Worm (Caenorhabditis elegans) whole organism, young adult: ENCODE results near the gene srlf-24.

Experiments
- B0019.2 ChIP-seq: fragments of 200-800 bp; sonication (Bioruptor generic); conservative IDR thresholded peaks from 2 replicates; pipeline ENCODE4 v1.3.6; 2022; ENCODE audit warnings: missing genetic modification reagents, missing genetic modification characterization, missing compliant biosample characterization
- F10E7.11 ChIP-seq: sonication (generic microtip); optimal IDR thresholded peaks from 2 replicates; lab custom pipeline; 2017; ENCODE audit warnings: mild to moderate bottlenecking, missing genetic modification characterization, moderate library complexity, missing compliant biosample characterization
- F23B12.7 ChIP-seq: sonication (generic microtip); optimal IDR thresholded peaks from 2 replicates; lab custom pipeline; 2017; ENCODE audit warnings: missing genetic modification characterization, mild to moderate bottlenecking, missing compliant biosample characterization, antibody characterized with exemption, moderate library complexity; ENCODE audit not compliant: insufficient read depth
- F33H1.4 ChIP-seq: fragments of 200-800 bp; sonication (Bioruptor generic); IDR thresholded peaks from 2 replicates; pipeline ENCODE4 v1.3.6; 2022; ENCODE audit warnings: missing genetic modification reagents, missing genetic modification characterization, missing compliant biosample characterization
- K11D2.4 ChIP-seq: fragments of 200-800 bp; sonication (Bioruptor generic); IDR thresholded peaks from 2 replicates; pipeline ENCODE4 v1.3.6; 2022; ENCODE audit warnings: missing genetic modification reagents, missing genetic modification characterization, missing compliant biosample characterization
- Y53G8AR.9 ChIP-seq: fragments of 200-800 bp; sonication (Bioruptor generic); conservative IDR thresholded peaks from 2 replicates; pipeline ENCODE4 v1.3.6; 2022; ENCODE audit warnings: missing genetic modification reagents, missing genetic modification characterization, missing compliant biosample characterization
- akir-1 ChIP-seq: fragments of 200-800 bp; sonication (Bioruptor generic); optimal IDR thresholded peaks from 2 replicates; lab custom pipeline; 2018; ENCODE audit warnings: mild to moderate bottlenecking, missing genetic modification characterization, moderate library complexity, missing compliant biosample characterization
- ama-1 ChIP-seq, 3 experiments: fragments of 150-350 bp in 1 of 3; sonication (generic microtip) in 2 of 3; optimal IDR thresholded peaks; 2 replicates each; lab custom pipeline; 2014 to 2018; ENCODE audit warnings: missing biosample characterization in 2 of 3, missing genetic modification characterization in 2 of 3, missing genetic modification reagents in 2 of 3
- atf-7 ChIP-seq: sonication (generic microtip); optimal IDR thresholded peaks from 2 replicates; lab custom pipeline; 2017; ENCODE audit warnings: mild to moderate bottlenecking, missing genetic modification characterization, missing compliant biosample characterization
- athp-1 ChIP-seq: sonication (generic microtip); optimal IDR thresholded peaks from 2 replicates; lab custom pipeline; 2017; ENCODE audit warnings: mild to moderate bottlenecking, missing genetic modification characterization, missing compliant biosample characterization
- attf-3 ChIP-seq: fragments of 200-800 bp; sonication (Bioruptor generic); conservative IDR thresholded peaks from 2 replicates; pipeline ENCODE4 v1.3.6; 2022; ENCODE audit warnings: missing genetic modification reagents, missing genetic modification characterization, missing compliant biosample characterization
- cebp-1 ChIP-seq, 2 experiments: fragments of 200-800 bp in 1 of 2; sonication (Bioruptor generic) in 1 of 2; sonication (generic microtip) in 1 of 2; IDR thresholded peaks in 1 of 2; optimal IDR thresholded peaks in 1 of 2; 2 replicates each; pipeline versions ENCODE4 v1.3.6 to Lab custom; 2017 to 2022; ENCODE audit warnings: missing compliant biosample characterization in 2 of 2, missing genetic modification characterization in 2 of 2, mild to moderate bottlenecking in 1 of 2, missing genetic modification reagents in 1 of 2, moderate library complexity in 1 of 2
- ceh-91 ChIP-seq: fragments of 200-800 bp; sonication (Bioruptor generic); IDR thresholded peaks from 2 replicates; pipeline ENCODE4 v1.3.6; 2022; ENCODE audit warnings: missing genetic modification reagents, missing genetic modification characterization, missing compliant biosample characterization
- die-1 ChIP-seq: sonication (generic microtip); optimal IDR thresholded peaks from 2 replicates; lab custom pipeline; 2016; ENCODE audit warnings: missing genotype, mild to moderate bottlenecking, missing genetic modification characterization, missing compliant biosample characterization
- dpff-1 ChIP-seq: sonication (generic microtip); optimal IDR thresholded peaks from 2 replicates; lab custom pipeline; 2017; ENCODE audit warnings: mild to moderate bottlenecking, missing genetic modification characterization, missing compliant biosample characterization
- ekl-4 ChIP-seq: fragments of 200-800 bp; sonication (Bioruptor generic); IDR thresholded peaks from 2 replicates; pipeline ENCODE4 v1.3.6; 2022; ENCODE audit warnings: missing genetic modification reagents, missing genetic modification characterization, missing compliant biosample characterization
- hlh-26 ChIP-seq: fragments of 200-800 bp; sonication (Bioruptor generic); conservative IDR thresholded peaks from 2 replicates; pipeline ENCODE4 v1.3.6; 2022; ENCODE audit warnings: missing genetic modification reagents, missing genetic modification characterization, missing compliant biosample characterization
- hmg-1.2 ChIP-seq: fragments of 200-800 bp; sonication (Bioruptor generic); IDR thresholded peaks from 2 replicates; pipeline ENCODE4 v1.3.6; 2022; ENCODE audit warnings: missing genetic modification reagents, missing genetic modification characterization, missing compliant biosample characterization
- hmg-20 ChIP-seq: fragments of 200-800 bp; sonication (Bioruptor generic); IDR thresholded peaks from 2 replicates; pipeline ENCODE4 v1.3.6; 2022; ENCODE audit warnings: missing genetic modification reagents, missing genetic modification characterization, missing compliant biosample characterization
- let-607 ChIP-seq, 2 experiments: fragments of 200-800 bp in 1 of 2; sonication (Bioruptor generic) in 1 of 2; sonication (generic microtip) in 1 of 2; optimal IDR thresholded peaks; 2 replicates each; lab custom pipeline; 2016 to 2018; ENCODE audit warnings: mild to moderate bottlenecking in 2 of 2, missing compliant biosample characterization in 2 of 2, missing genetic modification characterization in 2 of 2, moderate library complexity in 2 of 2, missing genotype in 1 of 2
- lin-35 ChIP-seq, 3 experiments: fragments of 150-350 bp in 2 of 3; sonication (generic microtip) in 1 of 3; optimal IDR thresholded peaks; 2 replicates each; lab custom pipeline; 2014 to 2018; ENCODE audit warnings: missing biosample characterization in 3 of 3, missing genetic modification characterization in 3 of 3, missing genetic modification reagents in 3 of 3
- lin-40 ChIP-seq: sonication (generic microtip); optimal IDR thresholded peaks from 2 replicates; lab custom pipeline; 2016; ENCODE audit warnings: missing genetic modification characterization, mild to moderate bottlenecking, missing compliant biosample characterization, missing genotype, missing genetic modification reagents
- lin-54 ChIP-seq: fragments of 200-800 bp; sonication (Bioruptor generic); optimal IDR thresholded peaks from 2 replicates; lab custom pipeline; 2018; ENCODE audit warnings: mild to moderate bottlenecking, missing genetic modification characterization, missing compliant biosample characterization
- lsl-1 ChIP-seq: fragments of 200-800 bp; sonication (Bioruptor generic); optimal IDR thresholded peaks from 2 replicates; lab custom pipeline; 2018; ENCODE audit warnings: mild to moderate bottlenecking, missing genetic modification characterization, moderate library complexity, missing compliant biosample characterization
- madf-10 ChIP-seq: sonication (generic microtip); optimal IDR thresholded peaks from 2 replicates; lab custom pipeline; 2016; ENCODE audit warnings: mild to moderate bottlenecking, missing genetic modification characterization, missing compliant biosample characterization
- madf-6 ChIP-seq: fragments of 200-800 bp; sonication (Bioruptor generic); IDR thresholded peaks from 2 replicates; pipeline ENCODE4 v1.3.6; 2022; ENCODE audit warnings: missing genetic modification reagents, missing genetic modification characterization, missing compliant biosample characterization
- mel-28 ChIP-seq: sonication (generic microtip); optimal IDR thresholded peaks from 2 replicates; lab custom pipeline; 2016; ENCODE audit warnings: borderline replicate concordance, mild to moderate bottlenecking, missing genetic modification characterization, missing compliant biosample characterization
- nfyb-1 ChIP-seq: fragments of 200-800 bp; sonication (Bioruptor generic); IDR thresholded peaks from 2 replicates; pipeline ENCODE4 v1.3.6; 2022; ENCODE audit warnings: missing genetic modification reagents, missing genetic modification characterization, missing compliant biosample characterization
- nhr-120 ChIP-seq: fragments of 200-800 bp; sonication (Bioruptor generic); IDR thresholded peaks from 2 replicates; pipeline ENCODE4 v1.3.6; 2022; ENCODE audit warnings: missing genetic modification characterization, missing compliant biosample characterization
- nhr-179 ChIP-seq: sonication (generic microtip); optimal IDR thresholded peaks from 2 replicates; lab custom pipeline; 2016; ENCODE audit warnings: mild to moderate bottlenecking, missing genetic modification characterization, missing compliant biosample characterization
- nhr-80 ChIP-seq: sonication (generic microtip); optimal IDR thresholded peaks from 2 replicates; lab custom pipeline; 2016; ENCODE audit warnings: missing genetic modification characterization, missing compliant biosample characterization
- nhr-90 ChIP-seq: sonication (generic microtip); optimal IDR thresholded peaks from 2 replicates; lab custom pipeline; 2016; ENCODE audit warnings: missing genotype, mild to moderate bottlenecking, missing genetic modification characterization, missing compliant biosample characterization
- pbrm-1 ChIP-seq: fragments of 200-800 bp; sonication (Bioruptor generic); IDR thresholded peaks from 2 replicates; pipeline ENCODE4 v1.3.6; 2022; ENCODE audit warnings: missing genetic modification reagents, missing genetic modification characterization, missing compliant biosample characterization
- pha-4 ChIP-seq: fragments of 150-350 bp; sonication (generic microtip); optimal IDR thresholded peaks from 2 replicates; lab custom pipeline; 2014; ENCODE audit warnings: missing biosample characterization, missing genetic modification reagents, missing genetic modification characterization
- rcor-1 ChIP-seq: fragments of 200-800 bp; sonication (Bioruptor generic); IDR thresholded peaks from 2 replicates; pipeline ENCODE4 v1.3.6; 2022; ENCODE audit warnings: missing genetic modification reagents, missing genetic modification characterization, missing compliant biosample characterization
- sea-2 ChIP-seq: fragments of 200-800 bp; sonication (Bioruptor generic); IDR thresholded peaks from 2 replicates; pipeline ENCODE4 v1.3.6; 2022; ENCODE audit warnings: missing genetic modification characterization, missing compliant biosample characterization
- snpc-1.1 ChIP-seq: sonication (generic microtip); optimal IDR thresholded peaks from 2 replicates; lab custom pipeline; 2017; ENCODE audit warnings: missing genetic modification characterization, mild to moderate bottlenecking, missing compliant biosample characterization, antibody characterized with exemption, moderate library complexity, missing genotype, missing genetic modification reagents; ENCODE audit not compliant: insufficient read depth
- sptf-2 ChIP-seq: fragments of 200-800 bp; sonication (Bioruptor generic); optimal IDR thresholded peaks from 2 replicates; lab custom pipeline; 2018; ENCODE audit warnings: mild to moderate bottlenecking, missing genetic modification characterization, missing compliant biosample characterization
- tbp1 ChIP-seq: fragments of 200-800 bp; sonication (Bioruptor generic); optimal IDR thresholded peaks from 2 replicates; lab custom pipeline; 2018; ENCODE audit warnings: mild to moderate bottlenecking, missing genetic modification characterization, missing compliant biosample characterization
- unc-62 ChIP-seq: fragments of 150-350 bp; optimal IDR thresholded peaks from 2 replicates; lab custom pipeline; 2014; ENCODE audit warnings: missing biosample characterization, missing genetic modification reagents, missing genetic modification characterization
- ztf-22 ChIP-seq: fragments of 200-800 bp; sonication (Bioruptor generic); optimal IDR thresholded peaks from 2 replicates; lab custom pipeline; 2018; ENCODE audit warnings: mild to moderate bottlenecking, missing genetic modification characterization, moderate library complexity, missing compliant biosample characterization
- ztf-28 ChIP-seq: fragments of 200-800 bp; sonication (Bioruptor generic); IDR thresholded peaks from 2 replicates; pipeline ENCODE4 v1.3.6; 2022; ENCODE audit warnings: missing genetic modification reagents, missing genetic modification characterization, missing compliant biosample characterization

Gene srlf-24

ce11 chrIV:11112641-11113040 is 7.0 kb upstream of the srlf-24 start, which contains the start of gene clc-9 (continued):
- TF ChIP-seq madf-6 (GFP tag; lab: Robert Waterston, UW) (no peak), lin-54 (no peak), ceh-91 (no peak), snpc-1.1 (tag; lab: Kevin White, UChicago) (no peak)

DNA sequence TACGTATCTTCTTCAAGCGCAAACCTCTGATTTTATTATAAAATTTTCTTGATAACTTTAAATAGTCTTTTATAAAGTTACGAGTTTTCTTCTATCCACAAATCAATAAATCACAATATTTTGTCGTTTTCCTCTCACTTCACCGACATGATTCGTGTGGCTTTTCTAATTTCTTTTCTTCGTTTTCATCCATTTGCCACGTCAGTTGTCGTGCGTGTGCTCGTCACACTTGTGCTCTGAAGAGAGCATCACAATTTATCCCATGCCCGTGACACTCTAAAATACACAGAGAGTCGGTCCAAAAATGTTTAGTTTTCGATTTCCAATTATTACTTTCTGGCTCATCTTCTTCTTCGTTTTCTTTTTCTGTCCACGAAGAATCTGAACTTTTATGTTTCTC is 6.3 kb upstream of the srlf-24 start:
- no peak for TF ChIP-seq mel-28
- TF ChIP-seq madf-10 (tag; lab: Kevin White, UChicago), result no peak
- TF ChIP-seq hlh-26 (GFP tag; lab: Robert Waterston, UW), result no peak
- TF ChIP-seq lin-54, result no peak
- no peak for TF ChIP-seq ztf-22 (GFP tag; lab: Kevin White, UChicago)
- no peak for TF ChIP-seq dpff-1 (tag; lab: Kevin White, UChicago)
- no peak for TF ChIP-seq B0019.2 (GFP tag; lab: Robert Waterston, UW)
- TF ChIP-seq nfyb-1 (GFP tag; lab: Robert Waterston, UW), result no peak
- TF ChIP-seq akir-1 (GFP tag; lab: Kevin White, UChicago), result no peak
- TF ChIP-seq ekl-4 (GFP tag; lab: Robert Waterston, UW), result no peak
- TF ChIP-seq, all 124 proteins: peak for 0

- no peak for TF ChIP-seq lin-40
- TF ChIP-seq F23B12.7 (tag; lab: Kevin White, UChicago), result peak; percentile 13
- no peak for TF ChIP-seq hmg-20 (GFP tag; lab: Robert Waterston, UW)
- TF ChIP-seq rcor-1 (GFP tag; lab: Robert Waterston, UW), result peak; percentile 40; the same call in 1 of the 2 replicates
- TF ChIP-seq nhr-120 (GFP tag; lab: Robert Waterston, UW), result no peak
- peak; percentile 93 for TF ChIP-seq hmg-1.2 (GFP tag; lab: Robert Waterston, UW)
- no peak for TF ChIP-seq Y53G8AR.9
- no peak for TF ChIP-seq ama-1 (optimal IDR thresholded peaks at IDR 0.05; lab: Kevin White, UChicago)
- TF ChIP-seq ama-1 (GFP tag; optimal IDR thresholded peaks at IDR 0.05; lab: Kevin White, UChicago), result no peak
- TF ChIP-seq athp-1 (tag; lab: Kevin White, UChicago), result no peak
- no peak for TF ChIP-seq sea-2 (GFP tag; lab: Robert Waterston, UW)
- no peak for TF ChIP-seq cebp-1 (GFP tag; IDR thresholded peaks at IDR 0.05; lab: Robert Waterston, UW)
- peak; percentile 19 for TF ChIP-seq cebp-1 (tag; optimal IDR thresholded peaks at IDR 0.05; lab: Kevin White, UChicago)
- no peak for TF ChIP-seq nhr-90 (tag; lab: Kevin White, UChicago)
- no peak for TF ChIP-seq mel-28
- no peak for TF ChIP-seq nhr-179 (tag; lab: Kevin White, UChicago)
- no peak for TF ChIP-seq die-1
- peak; percentile 83 for TF ChIP-seq F33H1.4 (GFP tag; lab: Robert Waterston, UW)
- no peak for TF ChIP-seq unc-62 (GFP tag; lab: Kevin White, UChicago)
- TF ChIP-seq tbp1, result peak; percentile 34
- TF ChIP-seq K11D2.4 (GFP tag; lab: Robert Waterston, UW), result no peak
- no peak for TF ChIP-seq atf-7 (tag; lab: Kevin White, UChicago)
- TF ChIP-seq madf-6 (GFP tag; lab: Robert Waterston, UW), result peak; percentile 68
- TF ChIP-seq attf-3, result no peak
- TF ChIP-seq pha-4 (tag; lab: Kevin White, UChicago), result no peak
- TF ChIP-seq sptf-2, result no peak
- TF ChIP-seq ekl-4 (GFP tag; lab: Robert Waterston, UW), result no peak
- TF ChIP-seq F10E7.11, result no peak
- peak; percentile 55 for TF ChIP-seq lsl-1 (GFP tag; lab: Kevin White, UChicago)
- peak in 1 of 2 experiments; percentile 32 for TF ChIP-seq let-607 (tag; optimal IDR thresholded peaks at IDR 0.05; lab: Kevin White, UChicago)
- TF ChIP-seq lin-35 (GFP tag; optimal IDR thresholded peaks at IDR 0.05; lab: Kevin White, UChicago), result peak in 1 of 3 experiments; percentile 54
- TF ChIP-seq ztf-28, result no peak
- no peak for TF ChIP-seq madf-10 (tag; lab: Kevin White, UChicago)
- TF ChIP-seq pbrm-1 (GFP tag; lab: Robert Waterston, UW), result 0 out of 2 replicates have a peak, but pooled peaks have one; percentile 11
- no peak for TF ChIP-seq nhr-80 (tag; lab: Kevin White, UChicago)
Observed at ce11 chrIV:11110995-11111619, 5.5 kb upstream of the srlf-24 start, which contains the start of gene rps-5. Gene rps-5 (minus strand): TSS chrIV:11111045.
